Worm (Caenorhabditis elegans): ENCODE data around the gene W01B6.4.

DNA sequence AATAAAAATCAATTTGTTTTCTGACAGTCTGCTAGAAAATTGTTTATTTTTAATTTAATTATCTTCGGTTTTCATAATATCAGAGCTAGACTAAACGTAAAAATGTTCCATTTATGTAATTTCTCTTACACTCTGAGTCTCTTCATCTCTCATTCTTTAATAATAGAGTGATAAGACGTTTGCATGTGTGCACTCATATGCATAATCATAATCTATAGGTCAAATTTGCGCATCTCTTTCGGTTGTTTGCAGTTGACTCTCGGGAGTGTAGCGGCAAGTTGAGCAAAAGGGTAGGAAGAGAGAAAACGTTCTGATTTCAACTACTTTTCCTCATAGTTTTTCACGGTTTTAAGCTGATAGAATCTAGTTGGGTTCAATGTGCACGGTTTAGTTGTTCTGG lies 8.8 kb upstream of the W01B6.4 start:
- no peak for TF ChIP-seq cog-1 (tag; optimal IDR thresholded peaks at IDR 0.05)
- TF ChIP-seq flt-1 (GFP tag; IDR thresholded peaks at IDR 0.05), result no peak
- no peak for TF ChIP-seq ztf-23 (GFP tag; IDR thresholded peaks at IDR 0.05)
- no peak for TF ChIP-seq T22C8.4 (GFP tag; IDR thresholded peaks at IDR 0.05)
- TF ChIP-seq med-1 (GFP tag; optimal IDR thresholded peaks at IDR 0.05; ENCODE audit: insufficient read depth), result no peak
- no peak for TF ChIP-seq ztf-29 (GFP tag; IDR thresholded peaks at IDR 0.05)
- TF ChIP-seq ref-1 (GFP tag; conservative IDR thresholded peaks at IDR 0.05), result no peak
